Worm (Caenorhabditis elegans) whole organism, mixed stage, embryonic: ENCODE measurements around the gene daf-1.
A peak's percentile ranks its signal among the peaks of the same experiment; 100 is the strongest.

Experiments
- M03D4.4 ChIP-seq: sonication (generic microtip); optimal IDR thresholded peaks from 2 replicates; lab custom pipeline; 2017; ENCODE audit warnings: mild to moderate bottlenecking, missing genetic modification characterization, missing compliant biosample characterization
- bed-3 ChIP-seq: fragments of 200-800 bp; sonication (Bioruptor generic); optimal IDR thresholded peaks from 3 replicates; lab custom pipeline; 2018; ENCODE audit warnings: mild to moderate bottlenecking, missing genetic modification characterization, moderate library complexity, missing compliant biosample characterization
- blmp-1 ChIP-seq: fragments of 150-350 bp; optimal IDR thresholded peaks from 2 replicates; lab custom pipeline; 2014; ENCODE audit warnings: missing biosample characterization, missing genetic modification characterization
- ceh-39 ChIP-seq: fragments of 150-350 bp; optimal IDR thresholded peaks from 2 replicates; lab custom pipeline; 2014; ENCODE audit warnings: missing biosample characterization, missing genetic modification characterization
- ceh-43 ChIP-seq: fragments of 200-800 bp; sonication (Bioruptor generic); optimal IDR thresholded peaks from 2 replicates; lab custom pipeline; 2018; ENCODE audit warnings: mild to moderate bottlenecking, missing genetic modification characterization, moderate library complexity, missing compliant biosample characterization
- ceh-83 ChIP-seq: fragments of 200-800 bp; sonication (Bioruptor generic); optimal IDR thresholded peaks from 2 replicates; lab custom pipeline; 2018; ENCODE audit warnings: mild to moderate bottlenecking, missing genetic modification characterization, missing compliant biosample characterization
- ces-1 ChIP-seq: fragments of 150-350 bp; optimal IDR thresholded peaks from 2 replicates; lab custom pipeline; 2014; ENCODE audit warnings: missing biosample characterization, missing genetic modification reagents, missing genetic modification characterization
- cnd-1 ChIP-seq: fragments of 200-800 bp; sonication (Bioruptor generic); optimal IDR thresholded peaks from 2 replicates; lab custom pipeline; 2018; ENCODE audit warnings: mild to moderate bottlenecking, missing genetic modification characterization, missing compliant biosample characterization
- drap-1 ChIP-seq: fragments of 200-800 bp; sonication (Bioruptor generic); optimal IDR thresholded peaks from 3 replicates; lab custom pipeline; 2018; ENCODE audit warnings: mild to moderate bottlenecking, missing genetic modification characterization, missing compliant biosample characterization
- elt-1 ChIP-seq: sonication (generic microtip); optimal IDR thresholded peaks from 2 replicates; lab custom pipeline; 2017; ENCODE audit warnings: missing genetic modification characterization, mild to moderate bottlenecking, missing compliant biosample characterization, antibody characterized with exemption, moderate library complexity, borderline replicate concordance; ENCODE audit not compliant: insufficient read depth
- elt-3 ChIP-seq: fragments of 150-350 bp; optimal IDR thresholded peaks from 2 replicates; lab custom pipeline; 2014; ENCODE audit warnings: missing biosample characterization, missing genetic modification characterization
- flh-1 ChIP-seq: fragments of 200-800 bp; sonication (Bioruptor generic); optimal IDR thresholded peaks from 2 replicates; lab custom pipeline; 2018; ENCODE audit warnings: mild to moderate bottlenecking, missing genetic modification characterization, moderate library complexity, missing compliant biosample characterization
- ham-2 ChIP-seq: fragments of 200-800 bp; sonication (Bioruptor generic); optimal IDR thresholded peaks from 2 replicates; lab custom pipeline; 2018; ENCODE audit warnings: mild to moderate bottlenecking, missing genetic modification characterization, missing compliant biosample characterization
- hlh-1 ChIP-seq: fragments of 150-350 bp; optimal IDR thresholded peaks from 2 replicates; lab custom pipeline; 2014; ENCODE audit warnings: missing biosample characterization, missing genetic modification reagents, missing genetic modification characterization
- lin-13 ChIP-seq: fragments of 150-350 bp; optimal IDR thresholded peaks from 2 replicates; lab custom pipeline; 2014; ENCODE audit warnings: missing biosample characterization, missing genetic modification characterization
- lin-32 ChIP-seq: fragments of 200-800 bp; sonication (Bioruptor generic); optimal IDR thresholded peaks from 2 replicates; lab custom pipeline; 2018; ENCODE audit warnings: mild to moderate bottlenecking, missing genetic modification characterization, missing compliant biosample characterization
- lsy-2 ChIP-seq: fragments of 150-350 bp; optimal IDR thresholded peaks from 2 replicates; lab custom pipeline; 2014; ENCODE audit warnings: missing biosample characterization, missing genetic modification characterization
- mab-5 ChIP-seq: fragments of 150-350 bp; optimal IDR thresholded peaks from 2 replicates; lab custom pipeline; 2014; ENCODE audit warnings: missing biosample characterization, missing genetic modification characterization
- mep-1 ChIP-seq: fragments of 150-350 bp; optimal IDR thresholded peaks from 2 replicates; lab custom pipeline; 2017; ENCODE audit warnings: missing biosample characterization, missing genetic modification reagents, missing genetic modification characterization, inconsistent platforms
- mls-2 ChIP-seq: sonication (generic microtip); optimal IDR thresholded peaks from 2 replicates; lab custom pipeline; 2016; ENCODE audit warnings: mild to moderate bottlenecking, missing genetic modification characterization, moderate library complexity, missing compliant biosample characterization
- nhr-12 ChIP-seq: fragments of 150-350 bp; optimal IDR thresholded peaks from 2 replicates; lab custom pipeline; 2014; ENCODE audit warnings: missing biosample characterization, missing genetic modification characterization
- nhr-2 ChIP-seq: fragments of 150-350 bp; optimal IDR thresholded peaks from 2 replicates; lab custom pipeline; 2014; ENCODE audit warnings: missing biosample characterization, missing genetic modification characterization
- nhr-237 ChIP-seq: fragments of 150-350 bp; optimal IDR thresholded peaks from 2 replicates; lab custom pipeline; 2014; ENCODE audit warnings: missing biosample characterization, missing genetic modification characterization
- nhr-28 ChIP-seq: fragments of 150-350 bp; optimal IDR thresholded peaks from 2 replicates; lab custom pipeline; 2014; ENCODE audit warnings: missing biosample characterization, missing genetic modification characterization
- nhr-76 ChIP-seq: sonication (generic microtip); optimal IDR thresholded peaks from 2 replicates; lab custom pipeline; 2017; ENCODE audit warnings: missing biosample characterization, missing genetic modification characterization
- pha-4 ChIP-seq: fragments of 150-350 bp; optimal IDR thresholded peaks from 2 replicates; lab custom pipeline; 2018; ENCODE audit warnings: missing biosample characterization, missing genetic modification reagents, missing genetic modification characterization
- sem-2 ChIP-seq: fragments of 200-800 bp; sonication (Bioruptor generic); optimal IDR thresholded peaks from 2 replicates; lab custom pipeline; 2018; ENCODE audit warnings: mild to moderate bottlenecking, missing genetic modification characterization, missing compliant biosample characterization
- snpc-4 ChIP-seq: fragments of 150-350 bp; optimal IDR thresholded peaks from 2 replicates; lab custom pipeline; 2014; ENCODE audit warnings: missing biosample characterization, missing genetic modification characterization
- sptf-1 ChIP-seq: sonication (generic microtip); optimal IDR thresholded peaks from 2 replicates; lab custom pipeline; 2017; ENCODE audit warnings: mild to moderate bottlenecking, missing genetic modification characterization, moderate library complexity, missing compliant biosample characterization
- tbx-8 ChIP-seq: fragments of 200-800 bp; sonication (Bioruptor generic); optimal IDR thresholded peaks from 2 replicates; lab custom pipeline; 2018; ENCODE audit warnings: mild to moderate bottlenecking, missing genetic modification characterization, moderate library complexity, missing compliant biosample characterization
- unc-120 ChIP-seq: sonication (generic microtip); optimal IDR thresholded peaks from 2 replicates; lab custom pipeline; 2017; ENCODE audit warnings: missing genetic modification characterization, missing compliant biosample characterization; ENCODE audit not compliant: poor library complexity, severe bottlenecking
- unc-39 ChIP-seq: fragments of 150-350 bp; optimal IDR thresholded peaks from 2 replicates; lab custom pipeline; 2014; ENCODE audit warnings: missing biosample characterization, missing genetic modification characterization
- unc-62 ChIP-seq: fragments of 150-350 bp; optimal IDR thresholded peaks from 2 replicates; lab custom pipeline; 2014; ENCODE audit warnings: missing biosample characterization, missing genetic modification reagents, missing genetic modification characterization
- zip-8 ChIP-seq: fragments of 150-350 bp; optimal IDR thresholded peaks from 2 replicates; lab custom pipeline; 2014; ENCODE audit warnings: missing biosample characterization, missing genetic modification characterization
- ztf-11 ChIP-seq: fragments of 150-350 bp; optimal IDR thresholded peaks from 2 replicates; lab custom pipeline; 2014; ENCODE audit warnings: missing biosample characterization, missing genetic modification characterization

Gene daf-1

DNA sequence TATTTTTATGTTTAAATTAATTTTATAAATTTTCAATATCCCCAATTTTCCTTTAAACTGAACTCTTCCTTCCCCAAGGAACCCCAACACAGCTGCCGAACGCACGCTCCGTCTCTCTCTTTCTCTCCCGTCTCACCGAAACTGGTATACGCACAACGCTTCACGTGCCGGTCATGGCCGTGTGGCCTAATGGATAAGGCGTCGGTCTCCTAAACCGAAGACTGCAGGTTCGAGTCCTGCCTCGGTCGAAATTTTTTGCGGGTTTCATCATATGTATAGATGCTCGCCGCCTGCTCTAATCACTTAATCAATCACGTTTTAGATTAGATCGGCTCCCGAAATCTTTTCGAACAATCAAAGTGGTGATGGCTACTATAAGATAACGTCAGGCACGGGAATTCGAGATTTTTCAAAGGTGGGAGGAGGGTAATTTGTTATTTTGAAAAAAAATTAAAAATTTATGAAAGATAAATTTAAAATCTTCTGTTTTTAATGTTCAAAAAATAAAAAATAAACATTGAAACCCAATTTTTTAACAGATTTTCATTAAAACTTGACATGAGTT is 11.7 kb downstream of the daf-1 start:
- TF ChIP-seq elt-3: peak; percentile 34
- TF ChIP-seq unc-62 (GFP tag; lab: Kevin White, UChicago): peak; percentile 63
- no peak for TF ChIP-seq mab-5 (tag; lab: Kevin White, UChicago)
- peak; percentile 76 for TF ChIP-seq lin-13 (tag; lab: Kevin White, UChicago)
- peak; percentile 91 for TF ChIP-seq tbx-8 (GFP tag; lab: Kevin White, UChicago)
- TF ChIP-seq zip-8: no peak
- TF ChIP-seq bed-3 (GFP tag; lab: Kevin White, UChicago): peak; percentile 91
- peak; percentile 98 for TF ChIP-seq sptf-1 (tag; lab: Kevin White, UChicago)
- TF ChIP-seq lin-32 (GFP tag; lab: Kevin White, UChicago): peak; percentile 92
- peak; percentile 92 for TF ChIP-seq sem-2 (GFP tag; lab: Kevin White, UChicago)
- TF ChIP-seq pha-4 (tag; lab: Kevin White, UChicago): no peak
- TF ChIP-seq nhr-76: no peak
- peak; percentile 98 for TF ChIP-seq ceh-83 (GFP tag; lab: Kevin White, UChicago)
- TF ChIP-seq cnd-1 (tag; lab: Kevin White, UChicago): peak; percentile 97
- peak; percentile 34 for TF ChIP-seq nhr-12 (tag; lab: Kevin White, UChicago)
- peak; percentile 22 for TF ChIP-seq ceh-39
- peak; percentile 96 for TF ChIP-seq unc-120 (tag; lab: Kevin White, UChicago)
- peak; percentile 50 for TF ChIP-seq ztf-11
- peak; percentile 94 for TF ChIP-seq ceh-43 (GFP tag; lab: Kevin White, UChicago)
- TF ChIP-seq elt-1 (tag; lab: Kevin White, UChicago): peak; percentile 38
- peak; percentile 56 for TF ChIP-seq mep-1 (tag; lab: Kevin White, UChicago)
- TF ChIP-seq lsy-2: peak; percentile 61
- TF ChIP-seq unc-39 (tag; lab: Kevin White, UChicago): no peak
- TF ChIP-seq nhr-237: no peak
- TF ChIP-seq ces-1 (GFP tag; lab: Kevin White, UChicago): peak; percentile 55
- TF ChIP-seq snpc-4 (tag; lab: Kevin White, UChicago): no peak
- TF ChIP-seq flh-1: peak; percentile 88
- TF ChIP-seq nhr-28 (tag; lab: Kevin White, UChicago): no peak
- no peak for TF ChIP-seq blmp-1
- TF ChIP-seq M03D4.4 (tag; lab: Kevin White, UChicago): peak; percentile 96
- no peak for TF ChIP-seq nhr-2 (tag; lab: Kevin White, UChicago)
- TF ChIP-seq drap-1: peak; percentile 96
- peak; percentile 97 for TF ChIP-seq mls-2 (tag; lab: Kevin White, UChicago)
- TF ChIP-seq hlh-1 (tag; lab: Kevin White, UChicago): peak; percentile 81
- TF ChIP-seq ham-2 (GFP tag; lab: Kevin White, UChicago): peak; percentile 93

DNA sequence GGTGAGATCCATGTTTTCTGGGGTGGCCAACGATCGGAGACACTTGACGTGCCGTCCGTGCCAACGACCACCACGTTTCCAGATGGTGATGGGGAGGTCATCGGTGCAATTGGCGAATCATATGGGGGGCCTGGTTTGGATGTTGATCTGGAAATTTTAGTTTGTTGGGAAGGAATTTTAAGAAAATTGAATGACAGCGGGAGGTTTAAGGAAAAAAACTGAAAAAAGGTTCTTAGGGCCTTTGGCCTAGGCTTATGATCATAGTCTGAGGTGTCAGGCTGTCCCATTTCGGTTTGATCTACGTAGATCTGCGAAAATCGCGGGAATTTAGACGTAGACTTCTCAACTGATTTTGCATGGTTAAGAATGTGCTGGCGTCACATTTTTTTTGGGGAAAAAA is 15.6 kb downstream of the daf-1 start, which contains the start of gene col-99:
Gene col-99, minus strand, starts transcription at position 101 of the 400 bp plus-strand sequence.
- no peak for TF ChIP-seq zip-8
- no peak for TF ChIP-seq mab-5 (tag; lab: Kevin White, UChicago)
- no peak for TF ChIP-seq mep-1 (tag; lab: Kevin White, UChicago)
- TF ChIP-seq ham-2 (GFP tag; lab: Kevin White, UChicago): no peak
- no peak for TF ChIP-seq ceh-43 (GFP tag; lab: Kevin White, UChicago)
- no peak for TF ChIP-seq snpc-4 (tag; lab: Kevin White, UChicago)
- no peak for TF ChIP-seq drap-1
- TF ChIP-seq flh-1: no peak
- no peak for TF ChIP-seq bed-3 (GFP tag; lab: Kevin White, UChicago)
- no peak for TF ChIP-seq ceh-39
- no peak for TF ChIP-seq lin-13 (tag; lab: Kevin White, UChicago)
- no peak for TF ChIP-seq ztf-11
- no peak for TF ChIP-seq unc-120 (tag; lab: Kevin White, UChicago)
- no peak for TF ChIP-seq elt-3
- no peak for TF ChIP-seq lin-32 (GFP tag; lab: Kevin White, UChicago)
- no peak for TF ChIP-seq pha-4 (tag; lab: Kevin White, UChicago)
- no peak for TF ChIP-seq sem-2 (GFP tag; lab: Kevin White, UChicago)
- no peak for TF ChIP-seq tbx-8 (GFP tag; lab: Kevin White, UChicago)
- TF ChIP-seq elt-1 (tag; lab: Kevin White, UChicago): no peak

DNA sequence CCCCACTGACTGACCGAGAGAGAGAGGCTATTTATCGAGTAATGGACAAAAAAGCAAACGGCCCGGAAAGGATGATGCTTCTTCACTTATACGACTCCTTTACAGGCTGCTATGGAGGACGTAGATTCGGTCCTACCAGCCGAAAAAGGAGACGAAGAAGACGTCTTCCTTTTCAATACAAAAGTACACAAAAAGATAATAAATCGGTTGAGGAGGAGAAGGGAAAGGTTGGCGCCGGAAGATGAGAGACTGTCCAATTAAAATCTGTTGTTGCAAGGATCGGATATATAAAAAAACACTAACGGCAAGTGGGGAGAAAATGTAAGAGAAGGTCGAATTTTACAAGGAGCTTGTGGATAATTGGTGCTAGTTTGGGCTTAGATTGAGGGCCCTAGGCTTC is 16.5 kb downstream of the daf-1 start:
- TF ChIP-seq ceh-83 (GFP tag; lab: Kevin White, UChicago) (no peak), elt-1 (tag; lab: Kevin White, UChicago) (no peak), pha-4 (tag; lab: Kevin White, UChicago) (no peak), mab-5 (tag; lab: Kevin White, UChicago) (no peak), drap-1 (no peak), lin-13 (tag; lab: Kevin White, UChicago) (no peak), ztf-11 (no peak), flh-1 (no peak), ceh-43 (GFP tag; lab: Kevin White, UChicago) (no peak), M03D4.4 (tag; lab: Kevin White, UChicago) (no peak), hlh-1 (tag; lab: Kevin White, UChicago) (no peak), unc-62 (GFP tag; lab: Kevin White, UChicago) (no peak), unc-39 (tag; lab: Kevin White, UChicago) (no peak), ceh-39 (no peak), nhr-237 (no peak), mep-1 (tag; lab: Kevin White, UChicago) (no peak), lsy-2 (no peak), cnd-1 (tag; lab: Kevin White, UChicago) (no peak)
